Fruit fly (Drosophila melanogaster) whole organism, embryonic: ENCODE results near the gene CG13088.

Experiments
- ATbp ChIP-seq: fragments of 200-800 bp; sonication (Bioruptor generic); optimal IDR thresholded peaks from 2 replicates; lab custom pipeline; 2017; ENCODE audit warnings: missing biosample characterization, mild to moderate bottlenecking, missing genetic modification characterization, missing genetic modification reagents
- CG10366 ChIP-seq: fragments of 200-800 bp; sonication (Bioruptor generic); IDR thresholded peaks from 2 replicates; pipeline ENCODE4 v1.3.6; 2022; ENCODE audit warnings: missing biosample characterization, missing genetic modification characterization
- CG10654 ChIP-seq: fragments of 200-800 bp; sonication (Bioruptor generic); optimal IDR thresholded peaks from 2 replicates; lab custom pipeline; 2016; ENCODE audit warnings: missing biosample characterization, missing genetic modification characterization
- CG11093 ChIP-seq: fragments of 200-800 bp; sonication (Bioruptor generic); IDR thresholded peaks from 3 replicates; pipeline ENCODE4 v1.3.6; 2022; ENCODE audit warnings: missing biosample characterization, missing genetic modification characterization
- CG12071 ChIP-seq: fragments of 200-800 bp; sonication (Bioruptor generic); optimal IDR thresholded peaks from 3 replicates; lab custom pipeline; 2018; ENCODE audit warnings: missing biosample characterization, mild to moderate bottlenecking, missing genetic modification characterization
- CG12659 ChIP-seq: fragments of 200-800 bp; sonication (Bioruptor generic); optimal IDR thresholded peaks from 3 replicates; lab custom pipeline; 2017; ENCODE audit warnings: mild to moderate bottlenecking, missing biosample characterization, missing genetic modification reagents, missing genetic modification characterization
- CG14050 ChIP-seq: fragments of 200-800 bp; sonication (Bioruptor generic); IDR thresholded peaks from 3 replicates; pipeline ENCODE4 v1.3.6; 2022; ENCODE audit warnings: missing biosample characterization, missing genetic modification characterization
- CG14860 ChIP-seq: fragments of 200-800 bp; sonication (Bioruptor generic); IDR thresholded peaks from 3 replicates; pipeline ENCODE4 v1.3.6; 2022; ENCODE audit warnings: missing biosample characterization, missing genetic modification characterization; ENCODE audit not compliant: partially characterized antibody
- CG15011 ChIP-seq: fragments of 200-800 bp; sonication (Bioruptor generic); optimal IDR thresholded peaks from 3 replicates; lab custom pipeline; 2018; ENCODE audit warnings: missing biosample characterization, mild to moderate bottlenecking, missing genetic modification characterization
- CG17328 ChIP-seq: fragments of 200-800 bp; sonication (Bioruptor generic); IDR thresholded peaks from 2 replicates; pipeline ENCODE4 v1.3.6; 2022; ENCODE audit warnings: missing biosample characterization, missing genetic modification characterization
- CG17802 ChIP-seq: fragments of 200-800 bp; sonication (Bioruptor generic); optimal IDR thresholded peaks from 2 replicates; lab custom pipeline; 2018; ENCODE audit warnings: missing biosample characterization, mild to moderate bottlenecking, missing genetic modification characterization, moderate library complexity
- CG17829 ChIP-seq: fragments of 200-800 bp; optimal IDR thresholded peaks from 2 replicates; lab custom pipeline; 2019; ENCODE audit warnings: missing biosample characterization, mild to moderate bottlenecking, missing genetic modification characterization, moderate library complexity
- CG18599 ChIP-seq: fragments of 200-800 bp; sonication (Bioruptor generic); optimal IDR thresholded peaks from 3 replicates; lab custom pipeline; 2017; ENCODE audit warnings: missing biosample characterization, missing genetic modification characterization, mild to moderate bottlenecking, moderate library complexity, missing genetic modification reagents
- CG18764 ChIP-seq: fragments of 200-800 bp; sonication (Bioruptor generic); optimal IDR thresholded peaks from 3 replicates; lab custom pipeline; 2016; ENCODE audit warnings: missing biosample characterization, missing genetic modification characterization
- CG2199 ChIP-seq: fragments of 200-800 bp; sonication (Bioruptor generic); IDR thresholded peaks from 3 replicates; pipeline ENCODE4 v1.3.6; 2022; ENCODE audit warnings: missing biosample characterization, missing genetic modification characterization
- CG2202 ChIP-seq: fragments of 200-800 bp; sonication (Bioruptor generic); optimal IDR thresholded peaks from 2 replicates; lab custom pipeline; 2018; ENCODE audit warnings: missing biosample characterization, mild to moderate bottlenecking, missing genetic modification characterization
- CG2889 ChIP-seq: fragments of 200-800 bp; sonication (Bioruptor generic); IDR thresholded peaks from 3 replicates; pipeline ENCODE4 v1.3.6; 2022; ENCODE audit warnings: missing biosample characterization, missing genetic modification characterization
- CG30403 ChIP-seq: fragments of 200-800 bp; sonication (Bioruptor generic); optimal IDR thresholded peaks from 3 replicates; lab custom pipeline; 2016; ENCODE audit warnings: missing biosample characterization, missing genetic modification characterization
- CG33213 ChIP-seq: fragments of 200-800 bp; sonication (Bioruptor generic); optimal IDR thresholded peaks from 3 replicates; lab custom pipeline; 2016; ENCODE audit warnings: missing biosample characterization, missing genetic modification characterization
- CG3995 ChIP-seq: fragments of 200-800 bp; sonication (Bioruptor generic); optimal IDR thresholded peaks from 3 replicates; lab custom pipeline; 2016; ENCODE audit warnings: missing biosample characterization, missing genetic modification characterization
- CG4282 ChIP-seq: fragments of 200-800 bp; sonication (Bioruptor generic); optimal IDR thresholded peaks from 2 replicates; lab custom pipeline; 2016; ENCODE audit warnings: missing biosample characterization, missing genetic modification characterization
- CG43689 ChIP-seq: fragments of 200-800 bp; sonication (Bioruptor generic); IDR thresholded peaks from 2 replicates; pipeline ENCODE4 v1.3.6; 2022; ENCODE audit warnings: missing biosample characterization, missing genetic modification characterization
- CG4424 ChIP-seq: fragments of 200-800 bp; sonication (Bioruptor generic); optimal IDR thresholded peaks from 3 replicates; lab custom pipeline; 2016; ENCODE audit warnings: missing biosample characterization, missing genetic modification characterization
- CG9876 ChIP-seq: fragments of 200-800 bp; sonication (Bioruptor generic); optimal IDR thresholded peaks from 2 replicates; lab custom pipeline; 2016; ENCODE audit warnings: missing biosample characterization, missing genetic modification characterization
- Dfd ChIP-seq, 2 experiments: fragments of >200 bp; optimal IDR thresholded peaks; 2 replicates each; lab custom pipeline; 2017; ENCODE audit warnings: missing biosample characterization in 2 of 2, missing genetic modification characterization in 2 of 2
- HLH4C ChIP-seq: fragments of 200-800 bp; sonication (Bioruptor generic); IDR thresholded peaks from 3 replicates; pipeline ENCODE4 v1.3.6; 2022; ENCODE audit warnings: missing biosample characterization, missing genetic modification characterization; ENCODE audit not compliant: partially characterized antibody
- Hmr ChIP-seq: fragments of 200-800 bp; sonication (Bioruptor generic); optimal IDR thresholded peaks from 3 replicates; lab custom pipeline; 2017; ENCODE audit warnings: mild to moderate bottlenecking, missing biosample characterization, missing genetic modification reagents, missing genetic modification characterization
- MBD-R2 ChIP-seq: fragments of 200-800 bp; sonication (Bioruptor generic); IDR thresholded peaks from 2 replicates; pipeline ENCODE4 v1.3.6; 2022; ENCODE audit warnings: missing biosample characterization, missing genetic modification characterization
- MESR4 ChIP-seq: fragments of 200-800 bp; sonication (Bioruptor generic); optimal IDR thresholded peaks from 2 replicates; lab custom pipeline; 2018; ENCODE audit warnings: missing biosample characterization, mild to moderate bottlenecking, missing genetic modification characterization, moderate library complexity
- Max ChIP-seq: fragments of 200-800 bp; sonication (Bioruptor generic); optimal IDR thresholded peaks from 2 replicates; lab custom pipeline; 2016; ENCODE audit warnings: missing biosample characterization, mild to moderate bottlenecking, missing genetic modification characterization
- NFAT ChIP-seq: fragments of 200-800 bp; sonication (Bioruptor generic); IDR thresholded peaks from 2 replicates; pipeline ENCODE4 v1.3.6; 2022; ENCODE audit warnings: missing biosample characterization, missing genetic modification characterization
- Sox100B ChIP-seq: fragments of 200-800 bp; sonication (Bioruptor generic); optimal IDR thresholded peaks from 3 replicates; lab custom pipeline; 2018; ENCODE audit warnings: missing biosample characterization, mild to moderate bottlenecking, missing genetic modification characterization
- Sry-δ ChIP-seq: fragments of 200-800 bp; sonication (Bioruptor generic); optimal IDR thresholded peaks from 2 replicates; lab custom pipeline; 2016; ENCODE audit warnings: missing biosample characterization, missing genetic modification characterization
- Usf ChIP-seq: fragments of 200-800 bp; sonication (Bioruptor generic); optimal IDR thresholded peaks from 2 replicates; lab custom pipeline; 2017; ENCODE audit warnings: missing genotype, missing biosample characterization, missing genetic modification characterization
- caup ChIP-seq: fragments of 200-800 bp; sonication (Bioruptor generic); optimal IDR thresholded peaks from 3 replicates; lab custom pipeline; 2017; ENCODE audit warnings: missing biosample characterization, mild to moderate bottlenecking, missing genetic modification characterization, moderate library complexity; ENCODE audit not compliant: severe bottlenecking
- chif ChIP-seq, 2 experiments: fragments of 200-800 bp; sonication (Bioruptor generic); optimal IDR thresholded peaks; 3 replicates each; lab custom pipeline; 2016; ENCODE audit warnings: missing biosample characterization in 2 of 2, missing genetic modification characterization in 2 of 2
- dm ChIP-seq: fragments of 200-800 bp; sonication (Bioruptor generic); optimal IDR thresholded peaks from 3 replicates; lab custom pipeline; 2016; ENCODE audit warnings: missing biosample characterization, missing genetic modification characterization
- en ChIP-seq: fragments of 200-800 bp; sonication (Bioruptor generic); optimal IDR thresholded peaks from 2 replicates; lab custom pipeline; 2016; ENCODE audit warnings: missing biosample characterization, missing genetic modification characterization
- eve ChIP-seq, 2 experiments: fragments of >200 bp; optimal IDR thresholded peaks; 2 replicates each; lab custom pipeline; 2017; ENCODE audit warnings: missing biosample characterization in 2 of 2, missing genetic modification characterization in 2 of 2
- hth ChIP-seq: fragments of >200 bp; optimal IDR thresholded peaks from 2 replicates; lab custom pipeline; 2017; ENCODE audit warnings: inconsistent platforms
- lilli ChIP-seq: fragments of 200-800 bp; sonication (Bioruptor generic); optimal IDR thresholded peaks from 3 replicates; lab custom pipeline; 2016; ENCODE audit warnings: missing biosample characterization, missing genetic modification characterization
- mam ChIP-seq: fragments of 200-800 bp; sonication (Bioruptor generic); optimal IDR thresholded peaks from 3 replicates; lab custom pipeline; 2016; ENCODE audit warnings: missing biosample characterization, missing genetic modification characterization
- otp ChIP-seq: fragments of 200-800 bp; sonication (Bioruptor generic); IDR thresholded peaks from 3 replicates; pipeline ENCODE4, ENCODE4 v1.3.6; 2022; ENCODE audit warnings: missing biosample characterization, missing genetic modification characterization
- scrt ChIP-seq: fragments of 200-800 bp; sonication (Bioruptor generic); optimal IDR thresholded peaks from 2 replicates; lab custom pipeline; 2018; ENCODE audit warnings: missing biosample characterization, mild to moderate bottlenecking, missing genetic modification characterization, moderate library complexity
- seq ChIP-seq: fragments of 200-800 bp; sonication (Bioruptor generic); IDR thresholded peaks from 2 replicates; pipeline ENCODE4 v1.3.6; 2022; ENCODE audit warnings: missing biosample characterization, missing genetic modification characterization
- sug ChIP-seq: fragments of 200-800 bp; optimal IDR thresholded peaks from 2 replicates; lab custom pipeline; 2019; ENCODE audit warnings: missing biosample characterization, mild to moderate bottlenecking, missing genetic modification characterization, moderate library complexity
- tna ChIP-seq: fragments of 200-800 bp; sonication (Bioruptor generic); IDR thresholded peaks from 2 replicates; pipeline ENCODE4 v1.3.6; 2022; ENCODE audit warnings: missing biosample characterization, missing genetic modification characterization; ENCODE audit not compliant: partially characterized antibody
- toy ChIP-seq: fragments of 200-800 bp; sonication (Bioruptor generic); IDR thresholded peaks from 2 replicates; pipeline ENCODE4 v1.3.6; 2022; ENCODE audit warnings: missing biosample characterization, missing genetic modification characterization
- ttk ChIP-seq: fragments of 200-800 bp; sonication (Bioruptor generic); IDR thresholded peaks from 2 replicates; pipeline ENCODE4 v2.1.2; 2022; ENCODE audit warnings: missing biosample characterization, missing genetic modification characterization
- unpg ChIP-seq: fragments of 200-800 bp; sonication (Bioruptor generic); optimal IDR thresholded peaks from 3 replicates; lab custom pipeline; 2018; ENCODE audit warnings: missing biosample characterization, mild to moderate bottlenecking, missing genetic modification characterization, moderate library complexity
- vnd ChIP-seq: fragments of 200-800 bp; sonication (Bioruptor generic); IDR thresholded peaks from 3 replicates; pipeline ENCODE4 v1.3.6; 2022; ENCODE audit warnings: missing biosample characterization, missing genetic modification characterization; ENCODE audit not compliant: partially characterized antibody
- zen2 ChIP-seq: fragments of 200-800 bp; sonication (Bioruptor generic); IDR thresholded peaks from 3 replicates; pipeline ENCODE4 v1.3.6; 2022; ENCODE audit warnings: missing biosample characterization, missing genetic modification characterization; ENCODE audit not compliant: partially characterized antibody

CG13088 gene

dm6 chr2L:8528318-8528717 is 39.5 kb downstream of the CG13088 start, which contains the start of the genes lmgA and lmgB (continued):
- TF ChIP-seq CG10654 (GFP tag; lab: Kevin White, UChicago) (peak; percentile 60), CG15011 (GFP tag; lab: Kevin White, UChicago) (no peak), CG10366 (GFP tag; lab: Robert Waterston, UW) (no peak), CG9876 (GFP tag; lab: Kevin White, UChicago) (no peak), tna (GFP tag; lab: Robert Waterston, UW) (peak; percentile 89), CG17829 (tag; lab: Kevin White, UChicago) (peak; percentile 64), chif (GFP tag; optimal IDR thresholded peaks at IDR 0.05; lab: Kevin White, UChicago) (no peak), CG12071 (no peak), CG14050 (GFP tag; lab: Robert Waterston, UW) (no peak), CG4282 (no peak), seq (GFP tag; lab: Robert Waterston, UW) (no peak), CG14860 (GFP tag; lab: Robert Waterston, UW) (peak; percentile 93), vnd (GFP tag; lab: Robert Waterston, UW) (peak; percentile 88), en (GFP tag; lab: Kevin White, UChicago) (no peak), caup (no peak), CG33213 (GFP tag; lab: Kevin White, UChicago) (peak; percentile 15), NFAT (GFP tag; lab: Robert Waterston, UW) (peak; percentile 25; the same call in 1 of the 2 replicates), scrt (GFP tag; lab: Kevin White, UChicago) (no peak), Dfd (GFP tag; optimal IDR thresholded peaks at IDR 0.05; lab: Kevin White, UChicago) (peak in 1 of 2 experiments; percentile 4), CG12659 (GFP tag; lab: Kevin White, UChicago) (peak; percentile 66), ATbp (GFP tag; lab: Kevin White, UChicago) (no peak), MBD-R2 (GFP tag; lab: Robert Waterston, UW) (peak; percentile 70), HLH4C (GFP tag; lab: Robert Waterston, UW) (peak; percentile 97), ttk (GFP tag; lab: Robert Waterston, UW) (no peak), Sox100B (GFP tag; lab: Kevin White, UChicago) (no peak), CG2889 (GFP tag; lab: Robert Waterston, UW) (no peak), toy (GFP tag; lab: Robert Waterston, UW) (no peak), eve (GFP tag; optimal IDR thresholded peaks at IDR 0.05; lab: Kevin White, UChicago) (no peak), CG43689 (GFP tag; lab: Robert Waterston, UW) (no peak), Max (peak; percentile 44), CG2199 (GFP tag; lab: Robert Waterston, UW) (no peak; the same call in 2 of the 3 replicates), CG18599 (GFP tag; lab: Kevin White, UChicago) (no peak), mam (GFP tag; lab: Kevin White, UChicago) (peak; percentile 53), Usf (GFP tag; lab: Kevin White, UChicago) (no peak), Sry-δ (GFP tag; lab: Kevin White, UChicago) (peak; percentile 89), sug (tag; lab: Kevin White, UChicago) (no peak), CG2202 (tag; lab: Kevin White, UChicago) (no peak), hth (lab: Kevin White, UChicago) (no peak), CG3995 (GFP tag; lab: Kevin White, UChicago) (peak; percentile 73), unpg (peak; percentile 12), zen2 (GFP tag; lab: Robert Waterston, UW) (peak; percentile 76), MESR4 (GFP tag; lab: Kevin White, UChicago) (peak; percentile 95), Hmr (GFP tag; lab: Kevin White, UChicago) (peak; percentile 32), lilli (GFP tag; lab: Kevin White, UChicago) (peak; percentile 70), CG4424 (peak; percentile 66), otp (GFP tag; lab: Robert Waterston, UW) (no peak), CG17328 (GFP tag; lab: Robert Waterston, UW) (no peak), CG18764 (peak; percentile 21), CG17802 (no peak), CG30403 (GFP tag; lab: Kevin White, UChicago) (peak; percentile 61), dm (GFP tag; lab: Kevin White, UChicago) (no peak), CG11093 (GFP tag; lab: Robert Waterston, UW) (no peak)
